Worm (Caenorhabditis elegans) whole organism, mixed stage, embryonic: Measurements from ENCODE around the gene spp-5.

Experiments
- blmp-1 ChIP-seq: fragments of 150-350 bp; optimal IDR thresholded peaks from 2 replicates; lab custom pipeline; 2014; ENCODE audit warnings: missing biosample characterization, missing genetic modification characterization
- ceh-39 ChIP-seq: fragments of 150-350 bp; optimal IDR thresholded peaks from 2 replicates; lab custom pipeline; 2014; ENCODE audit warnings: missing biosample characterization, missing genetic modification characterization
- ces-1 ChIP-seq: fragments of 150-350 bp; optimal IDR thresholded peaks from 2 replicates; lab custom pipeline; 2014; ENCODE audit warnings: missing biosample characterization, missing genetic modification reagents, missing genetic modification characterization
- lin-32 ChIP-seq: fragments of 200-800 bp; sonication (Bioruptor generic); optimal IDR thresholded peaks from 2 replicates; lab custom pipeline; 2018; ENCODE audit warnings: mild to moderate bottlenecking, missing genetic modification characterization, missing compliant biosample characterization
- lsy-2 ChIP-seq: fragments of 150-350 bp; optimal IDR thresholded peaks from 2 replicates; lab custom pipeline; 2014; ENCODE audit warnings: missing biosample characterization, missing genetic modification characterization
- nhr-76 ChIP-seq: sonication (generic microtip); optimal IDR thresholded peaks from 2 replicates; lab custom pipeline; 2017; ENCODE audit warnings: missing biosample characterization, missing genetic modification characterization
- snpc-4 ChIP-seq: fragments of 150-350 bp; optimal IDR thresholded peaks from 2 replicates; lab custom pipeline; 2014; ENCODE audit warnings: missing biosample characterization, missing genetic modification characterization
- unc-62 ChIP-seq: fragments of 150-350 bp; optimal IDR thresholded peaks from 2 replicates; lab custom pipeline; 2014; ENCODE audit warnings: missing biosample characterization, missing genetic modification reagents, missing genetic modification characterization

DNA sequence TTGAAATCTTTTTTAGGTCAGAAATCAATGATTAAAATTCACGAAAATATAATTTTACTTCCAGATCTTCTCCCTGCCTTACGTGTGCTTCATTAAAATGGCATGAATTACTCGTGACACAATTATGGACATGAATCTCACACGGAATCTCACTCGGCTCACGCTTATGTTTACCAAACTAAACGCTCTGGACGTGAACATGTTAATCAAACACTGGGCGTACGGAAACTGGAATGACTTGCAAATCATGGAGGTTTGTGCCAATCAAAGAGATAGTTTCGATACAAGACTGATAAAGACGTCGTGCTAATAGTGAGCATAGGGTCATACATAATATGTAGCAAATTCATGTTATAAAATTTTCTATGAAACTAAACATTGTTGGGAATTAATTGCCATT is 5.6 kb downstream of the spp-5 start:
- no peak for TF ChIP-seq lin-32 (GFP tag; lab: Kevin White, UChicago)
- no peak for TF ChIP-seq blmp-1 (tag; lab: Kevin White, UChicago)
- TF ChIP-seq lsy-2 (tag; lab: Kevin White, UChicago), result no peak
- TF ChIP-seq unc-62, result no peak
- no peak for TF ChIP-seq nhr-76
- no peak for TF ChIP-seq snpc-4 (tag; lab: Kevin White, UChicago)
- no peak for TF ChIP-seq ceh-39 (tag; lab: Kevin White, UChicago)
- no peak for TF ChIP-seq ces-1 (GFP tag; lab: Kevin White, UChicago)
